Fruit fly (Drosophila melanogaster) whole organism, embryonic: Measurements from ENCODE around the gene CG6928.

Experiments used
- Asciz ChIP-seq: fragments of 200-800 bp; sonication (Bioruptor generic); optimal IDR thresholded peaks from 2 replicates; lab custom pipeline; 2017; ENCODE audit warnings: missing biosample characterization, mild to moderate bottlenecking, missing genetic modification characterization, missing genetic modification reagents
- B-H1 ChIP-seq: fragments of 200-800 bp; sonication (Bioruptor generic); IDR thresholded peaks from 3 replicates; pipeline ENCODE4 v1.3.6; 2022; ENCODE audit warnings: missing biosample characterization, missing genetic modification characterization
- CG10321 ChIP-seq: fragments of 200-800 bp; sonication (Bioruptor generic); IDR thresholded peaks from 2 replicates; pipeline ENCODE4 v1.3.6; 2022; ENCODE audit warnings: missing biosample characterization, missing genetic modification characterization
- CG11398 ChIP-seq: fragments of 200-800 bp; sonication (Bioruptor generic); optimal IDR thresholded peaks from 2 replicates; lab custom pipeline; 2016; ENCODE audit warnings: missing biosample characterization, missing genetic modification characterization
- CG12299 ChIP-seq: fragments of 200-800 bp; sonication (Bioruptor generic); optimal IDR thresholded peaks from 2 replicates; lab custom pipeline; 2018; ENCODE audit warnings: missing biosample characterization, mild to moderate bottlenecking, missing genetic modification characterization
- CG13894 ChIP-seq: fragments of 200-800 bp; sonication (Bioruptor generic); optimal IDR thresholded peaks from 3 replicates; lab custom pipeline; 2018; ENCODE audit warnings: missing biosample characterization, mild to moderate bottlenecking, missing genetic modification characterization, moderate library complexity
- CG15269 ChIP-seq: fragments of 200-800 bp; sonication (Bioruptor generic); optimal IDR thresholded peaks from 2 replicates; lab custom pipeline; 2018; ENCODE audit warnings: missing biosample characterization, mild to moderate bottlenecking, missing genetic modification characterization, moderate library complexity
- CG15514 ChIP-seq: fragments of 200-800 bp; sonication (Bioruptor generic); optimal IDR thresholded peaks from 3 replicates; lab custom pipeline; 2017; ENCODE audit warnings: missing biosample characterization, missing genetic modification characterization, mild to moderate bottlenecking, moderate library complexity, missing genetic modification reagents
- CG15601 ChIP-seq: fragments of 200-800 bp; sonication (Bioruptor generic); optimal IDR thresholded peaks from 3 replicates; lab custom pipeline; 2019; ENCODE audit warnings: missing biosample characterization, mild to moderate bottlenecking, missing genetic modification characterization, moderate library complexity
- CG1832 ChIP-seq: fragments of 200-800 bp; sonication (Bioruptor generic); optimal IDR thresholded peaks from 2 replicates; lab custom pipeline; 2017; ENCODE audit warnings: missing biosample characterization, mild to moderate bottlenecking, missing genetic modification characterization, inconsistent platforms
- CG18476 ChIP-seq: fragments of 200-800 bp; sonication (Bioruptor generic); optimal IDR thresholded peaks from 2 replicates; lab custom pipeline; 2016; ENCODE audit warnings: missing biosample characterization, mild to moderate bottlenecking, missing genetic modification characterization
- CG2199 ChIP-seq: fragments of 200-800 bp; sonication (Bioruptor generic); IDR thresholded peaks from 3 replicates; pipeline ENCODE4 v1.3.6; 2022; ENCODE audit warnings: missing biosample characterization, missing genetic modification characterization
- CG2889 ChIP-seq: fragments of 200-800 bp; sonication (Bioruptor generic); IDR thresholded peaks from 3 replicates; pipeline ENCODE4 v1.3.6; 2022; ENCODE audit warnings: missing biosample characterization, missing genetic modification characterization
- CG32532 ChIP-seq: fragments of 200-800 bp; sonication (Bioruptor generic); IDR thresholded peaks from 2 replicates; pipeline ENCODE4 v1.3.6; 2022; ENCODE audit warnings: missing biosample characterization, missing genetic modification characterization
- CG34376 ChIP-seq: fragments of 200-800 bp; sonication (Bioruptor generic); optimal IDR thresholded peaks from 2 replicates; lab custom pipeline; 2018; ENCODE audit warnings: missing biosample characterization, mild to moderate bottlenecking, missing genetic modification characterization
- CG6175 ChIP-seq: fragments of 200-800 bp; sonication (Bioruptor generic); IDR thresholded peaks from 3 replicates; pipeline ENCODE4 v1.3.6; 2022; ENCODE audit warnings: missing biosample characterization, missing genetic modification characterization
- CG6654 ChIP-seq: fragments of 200-800 bp; sonication (Bioruptor generic); optimal IDR thresholded peaks from 2 replicates; lab custom pipeline; 2017; ENCODE audit warnings: missing biosample characterization, mild to moderate bottlenecking, missing genetic modification characterization
- CG6683 ChIP-seq: fragments of 200-800 bp; sonication (Bioruptor generic); optimal IDR thresholded peaks from 2 replicates; lab custom pipeline; 2017; ENCODE audit warnings: missing biosample characterization, mild to moderate bottlenecking, missing genetic modification characterization, missing genetic modification reagents
- CG7271 ChIP-seq: fragments of 200-800 bp; sonication (Bioruptor generic); optimal IDR thresholded peaks from 2 replicates; lab custom pipeline; 2018; ENCODE audit warnings: missing biosample characterization, mild to moderate bottlenecking, missing genetic modification characterization, moderate library complexity
- CG8281 ChIP-seq: fragments of 200-800 bp; sonication (Bioruptor generic); optimal IDR thresholded peaks from 2 replicates; lab custom pipeline; 2018; ENCODE audit warnings: missing biosample characterization, mild to moderate bottlenecking, missing genetic modification characterization, moderate library complexity
- Camta ChIP-seq: fragments of 200-800 bp; sonication (Bioruptor generic); optimal IDR thresholded peaks from 2 replicates; lab custom pipeline; 2016; ENCODE audit warnings: missing biosample characterization, missing genetic modification characterization
- D19B ChIP-seq: fragments of 200-800 bp; sonication (Bioruptor generic); optimal IDR thresholded peaks from 2 replicates; lab custom pipeline; 2017; ENCODE audit warnings: missing biosample characterization, mild to moderate bottlenecking, missing genetic modification characterization
- Dad ChIP-seq: fragments of 200-800 bp; sonication (Bioruptor generic); optimal IDR thresholded peaks from 3 replicates; lab custom pipeline; 2016; ENCODE audit warnings: missing biosample characterization, missing genetic modification characterization
- Deaf1 ChIP-seq: fragments of 200-800 bp; optimal IDR thresholded peaks from 3 replicates; lab custom pipeline; 2019; ENCODE audit warnings: missing biosample characterization, mild to moderate bottlenecking, missing genetic modification characterization, moderate library complexity
- Doc3 ChIP-seq: fragments of 200-800 bp; sonication (Bioruptor generic); IDR thresholded peaks from 3 replicates; pipeline ENCODE4 v1.3.6; 2022; ENCODE audit warnings: missing biosample characterization, missing genetic modification characterization; ENCODE audit not compliant: partially characterized antibody
- E2f1 ChIP-seq: fragments of 200-800 bp; sonication (Bioruptor generic); IDR thresholded peaks from 2 replicates; pipeline ENCODE4 v1.3.6; 2022; ENCODE audit warnings: missing biosample characterization, missing genetic modification characterization
- Elba2 ChIP-seq: fragments of 200-800 bp; sonication (Bioruptor generic); optimal IDR thresholded peaks from 3 replicates; lab custom pipeline; 2016; ENCODE audit warnings: missing biosample characterization, missing genetic modification characterization
- Ets65A ChIP-seq: fragments of 200-800 bp; sonication (Bioruptor generic); peaks from one replicate; lab custom pipeline; 2016; ENCODE audit warnings: missing biosample characterization, missing genetic modification characterization
- HLH4C ChIP-seq: fragments of 200-800 bp; sonication (Bioruptor generic); IDR thresholded peaks from 3 replicates; pipeline ENCODE4 v1.3.6; 2022; ENCODE audit warnings: missing biosample characterization, missing genetic modification characterization; ENCODE audit not compliant: partially characterized antibody
- Hand ChIP-seq: fragments of 200-800 bp; sonication (Bioruptor generic); optimal IDR thresholded peaks from 2 replicates; lab custom pipeline; 2017; ENCODE audit warnings: mild to moderate bottlenecking, missing biosample characterization, missing genetic modification reagents, missing genetic modification characterization
- Jarid2 ChIP-seq: fragments of 200-800 bp; sonication (Bioruptor generic); optimal IDR thresholded peaks from 3 replicates; lab custom pipeline; 2017; ENCODE audit warnings: mild to moderate bottlenecking, missing biosample characterization, missing genetic modification reagents, missing genetic modification characterization
- Lim3 ChIP-seq: fragments of 200-800 bp; sonication (Bioruptor generic); IDR thresholded peaks from 2 replicates; pipeline ENCODE4 v1.3.6; 2022; ENCODE audit warnings: missing biosample characterization, missing genetic modification characterization
- Nf-YB ChIP-seq: fragments of 200-800 bp; sonication (Bioruptor generic); optimal IDR thresholded peaks from 3 replicates; lab custom pipeline; 2019; ENCODE audit warnings: missing biosample characterization, mild to moderate bottlenecking, missing genetic modification characterization, moderate library complexity
- PHDP ChIP-seq: fragments of 200-800 bp; sonication (Bioruptor generic); optimal IDR thresholded peaks from 3 replicates; lab custom pipeline; 2018; ENCODE audit warnings: missing biosample characterization, mild to moderate bottlenecking, missing genetic modification characterization, moderate library complexity
- Rx ChIP-seq: fragments of 200-800 bp; sonication (Bioruptor generic); IDR thresholded peaks from 2 replicates; pipeline ENCODE4 v1.3.6; 2022; ENCODE audit warnings: missing biosample characterization, missing genetic modification characterization
- Sox100B ChIP-seq: fragments of 200-800 bp; sonication (Bioruptor generic); optimal IDR thresholded peaks from 3 replicates; lab custom pipeline; 2018; ENCODE audit warnings: missing biosample characterization, mild to moderate bottlenecking, missing genetic modification characterization
- Stat92E ChIP-seq, 3 experiments: fragments of >200 bp in 2 of 3; fragments of 200-800 bp in 1 of 3; sonication (Bioruptor generic) in 1 of 3; optimal IDR thresholded peaks; 2 replicates each; lab custom pipeline; 2017 to 2019; ENCODE audit warnings: missing biosample characterization in 3 of 3, missing genetic modification characterization in 3 of 3, mild to moderate bottlenecking in 1 of 3, moderate library complexity in 1 of 3
- abd-A ChIP-seq: fragments of 200-800 bp; sonication (Bioruptor generic); optimal IDR thresholded peaks from 3 replicates; lab custom pipeline; 2019; ENCODE audit warnings: missing biosample characterization, mild to moderate bottlenecking, missing genetic modification characterization, moderate library complexity
- crc ChIP-seq: fragments of 200-800 bp; sonication (Bioruptor generic); optimal IDR thresholded peaks from 2 replicates; lab custom pipeline; 2016; ENCODE audit warnings: missing biosample characterization, missing genetic modification characterization
- cwo ChIP-seq: fragments of 200-800 bp; sonication (Bioruptor generic); optimal IDR thresholded peaks from 3 replicates; lab custom pipeline; 2017; ENCODE audit warnings: missing biosample characterization, missing genetic modification characterization, mild to moderate bottlenecking, moderate library complexity, missing genetic modification reagents
- gcm2 ChIP-seq: fragments of 200-800 bp; sonication (Bioruptor generic); optimal IDR thresholded peaks from 2 replicates; lab custom pipeline; 2016; ENCODE audit warnings: missing biosample characterization, missing genetic modification characterization
- gsb-n ChIP-seq: fragments of 200-800 bp; sonication (Bioruptor generic); optimal IDR thresholded peaks from 3 replicates; lab custom pipeline; 2018; ENCODE audit warnings: missing biosample characterization, mild to moderate bottlenecking, missing genetic modification characterization
- odd ChIP-seq: fragments of 200-800 bp; sonication (Bioruptor generic); optimal IDR thresholded peaks from 2 replicates; lab custom pipeline; 2017; ENCODE audit warnings: missing biosample characterization, mild to moderate bottlenecking, missing genetic modification characterization
- org-1 ChIP-seq: fragments of 200-800 bp; sonication (Bioruptor generic); optimal IDR thresholded peaks from 2 replicates; lab custom pipeline; 2017; ENCODE audit warnings: missing biosample characterization, missing genetic modification characterization
- pan ChIP-seq, 4 experiments: fragments of >200 bp in 3 of 4; fragments of 200-800 bp in 1 of 4; sonication (Bioruptor generic) in 1 of 4; optimal IDR thresholded peaks in 3 of 4; IDR thresholded peaks in 1 of 4; 2 replicates each; pipeline versions ENCODE4 v1.3.6 to Lab custom; 2017 to 2022; ENCODE audit warnings: missing biosample characterization in 2 of 4, missing genetic modification characterization in 2 of 4, mixed read lengths in 1 of 4
- psq ChIP-seq: fragments of 200-800 bp; sonication (Bioruptor generic); optimal IDR thresholded peaks from 2 replicates; lab custom pipeline; 2017; ENCODE audit warnings: missing biosample characterization, missing genetic modification characterization
- pzg ChIP-seq: fragments of 200-800 bp; sonication (Bioruptor generic); optimal IDR thresholded peaks from 3 replicates; lab custom pipeline; 2018; ENCODE audit warnings: missing biosample characterization, mild to moderate bottlenecking, missing genetic modification characterization, moderate library complexity
- sug ChIP-seq: fragments of 200-800 bp; optimal IDR thresholded peaks from 2 replicates; lab custom pipeline; 2019; ENCODE audit warnings: missing biosample characterization, mild to moderate bottlenecking, missing genetic modification characterization, moderate library complexity
- tio ChIP-seq: fragments of 200-800 bp; sonication (Bioruptor generic); optimal IDR thresholded peaks from 2 replicates; lab custom pipeline; 2017; ENCODE audit warnings: missing biosample characterization, missing genetic modification characterization, inconsistent platforms
- wor ChIP-seq: fragments of 200-800 bp; sonication (Bioruptor generic); IDR thresholded peaks from 2 replicates; pipeline ENCODE4 v1.3.6; 2022; ENCODE audit warnings: missing biosample characterization, missing genetic modification characterization

CG6928 gene

DNA sequence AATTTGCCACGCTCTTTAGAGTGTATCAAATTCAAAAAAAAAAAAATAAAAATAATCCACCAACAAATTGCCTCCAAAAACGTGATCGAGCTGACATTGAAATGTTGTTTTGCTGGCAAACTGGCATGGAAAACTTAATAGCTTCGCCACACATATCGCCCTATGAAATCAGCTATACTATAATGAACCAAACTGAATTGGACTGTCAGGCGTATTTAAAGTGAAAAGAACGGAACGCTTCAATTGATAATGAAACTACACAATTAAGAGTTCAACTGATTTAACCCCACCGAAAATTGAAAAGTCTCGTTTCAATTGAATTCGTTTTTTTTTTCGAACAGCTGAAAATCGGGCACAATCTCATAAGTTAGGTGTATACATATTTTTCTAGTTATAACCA lies 36.1 kb downstream of the CG6928 start:
- TF ChIP-seq CG34376 (GFP tag; lab: Kevin White, UChicago) = peak; percentile 77
- TF ChIP-seq pan (optimal IDR thresholded peaks at IDR 0.05; lab: Kevin White, UChicago) = no peak
- no peak for TF ChIP-seq pan (GFP tag; optimal IDR thresholded peaks at IDR 0.05 in 1 of 2, IDR thresholded peaks at IDR 0.05 in 1 of 2)
- TF ChIP-seq CG15601 = peak; percentile 64
- TF ChIP-seq gsb-n (tag; lab: Kevin White, UChicago) = peak; percentile 23
- TF ChIP-seq Nf-YB (GFP tag; lab: Kevin White, UChicago) = no peak
- TF ChIP-seq Jarid2 (GFP tag; lab: Kevin White, UChicago) = no peak
- peak; percentile 55 for TF ChIP-seq sug (tag; lab: Kevin White, UChicago)
- TF ChIP-seq Dad (GFP tag; lab: Kevin White, UChicago) = no peak
- TF ChIP-seq CG7271 (tag; lab: Kevin White, UChicago) = no peak
- no peak for TF ChIP-seq CG6683 (GFP tag; lab: Kevin White, UChicago)
- no peak for TF ChIP-seq gcm2 (GFP tag; lab: Kevin White, UChicago)
- no peak for TF ChIP-seq CG11398 (GFP tag; lab: Kevin White, UChicago)
- no peak for TF ChIP-seq Rx (GFP tag; lab: Robert Waterston, UW)
- no peak for TF ChIP-seq D19B (GFP tag; lab: Kevin White, UChicago)
- no peak for TF ChIP-seq CG2889 (GFP tag; lab: Robert Waterston, UW)
- TF ChIP-seq org-1 (GFP tag; lab: Kevin White, UChicago) = no peak
- no peak for TF ChIP-seq CG32532 (GFP tag; lab: Robert Waterston, UW)
- peak; percentile 25 for TF ChIP-seq CG15269
- TF ChIP-seq CG1832 (GFP tag; lab: Kevin White, UChicago) = no peak
- TF ChIP-seq Elba2 (GFP tag; lab: Kevin White, UChicago) = no peak
- TF ChIP-seq crc = no peak
- no peak for TF ChIP-seq CG18476 (GFP tag; lab: Kevin White, UChicago)
- TF ChIP-seq tio (GFP tag; lab: Kevin White, UChicago) = no peak
- no peak for TF ChIP-seq HLH4C (GFP tag; lab: Robert Waterston, UW)
- no peak for TF ChIP-seq CG8281 (tag; lab: Kevin White, UChicago)
- no peak for TF ChIP-seq Doc3
- no peak for TF ChIP-seq Deaf1 (tag; lab: Kevin White, UChicago)
- TF ChIP-seq Lim3 (GFP tag; lab: Robert Waterston, UW) = no peak
- TF ChIP-seq abd-A (tag; lab: Kevin White, UChicago) = peak; percentile 42
- no peak for TF ChIP-seq Camta
- no peak for TF ChIP-seq psq (GFP tag; lab: Kevin White, UChicago)
- TF ChIP-seq Ets65A = no peak
- TF ChIP-seq cwo = peak; percentile 80
- 0 out of 3 replicates have a peak, but pooled peaks have one; percentile 12 for TF ChIP-seq CG6175
- no peak for TF ChIP-seq E2f1 (GFP tag; lab: Robert Waterston, UW)
- TF ChIP-seq Sox100B = no peak
- no peak for TF ChIP-seq PHDP
- TF ChIP-seq CG15514 (GFP tag; lab: Kevin White, UChicago) = no peak
- TF ChIP-seq Hand (GFP tag; lab: Kevin White, UChicago) = no peak
- TF ChIP-seq Stat92E (GFP tag; optimal IDR thresholded peaks at IDR 0.05; lab: Kevin White, UChicago) = no peak
- TF ChIP-seq B-H1 (GFP tag; lab: Robert Waterston, UW) = no peak
- TF ChIP-seq CG12299 (tag; lab: Kevin White, UChicago) = no peak
- TF ChIP-seq CG2199 (GFP tag; lab: Robert Waterston, UW) = 0 out of 3 replicates have a peak, but pooled peaks have one; percentile 46
- TF ChIP-seq CG13894 = peak; percentile 26
- no peak for TF ChIP-seq odd (GFP tag; lab: Kevin White, UChicago)
- TF ChIP-seq CG6654 = no peak
- TF ChIP-seq wor (GFP tag; lab: Robert Waterston, UW) = no peak
- TF ChIP-seq CG10321 (GFP tag; lab: Robert Waterston, UW) = no peak
- TF ChIP-seq Asciz (GFP tag; lab: Kevin White, UChicago) = no peak
- TF ChIP-seq pzg (GFP tag; lab: Kevin White, UChicago) = no peak
- TF ChIP-seq, all 482 proteins: peak for 10
